Fruit fly (Drosophila melanogaster) whole organism, embryonic: Measurements from ENCODE around the gene CG14352.
A peak's percentile ranks its signal among the peaks of the same experiment; 100 is the strongest.

Experiments
- Ada2b ChIP-seq: fragments of 200-800 bp; sonication (Bioruptor generic); IDR thresholded peaks from 2 replicates; pipeline ENCODE4 v1.3.6; 2022; ENCODE audit warnings: missing biosample characterization, missing genetic modification characterization
- Atf-2 ChIP-seq: fragments of 200-800 bp; sonication (Bioruptor generic); optimal IDR thresholded peaks from 2 replicates; lab custom pipeline; 2016; ENCODE audit warnings: missing biosample characterization, missing genetic modification characterization
- CG10431 ChIP-seq: fragments of 200-800 bp; sonication (Bioruptor generic); optimal IDR thresholded peaks from 3 replicates; lab custom pipeline; 2018; ENCODE audit warnings: missing biosample characterization, mild to moderate bottlenecking, missing genetic modification characterization
- CG14014 ChIP-seq: fragments of 200-800 bp; sonication (Bioruptor generic); IDR thresholded peaks from 2 replicates; pipeline ENCODE4 v1.3.6; 2022; ENCODE audit warnings: missing biosample characterization, missing genetic modification characterization
- CG15011 ChIP-seq: fragments of 200-800 bp; sonication (Bioruptor generic); optimal IDR thresholded peaks from 3 replicates; lab custom pipeline; 2018; ENCODE audit warnings: missing biosample characterization, mild to moderate bottlenecking, missing genetic modification characterization
- CG1602 ChIP-seq: fragments of 200-800 bp; sonication (Bioruptor generic); optimal IDR thresholded peaks from 3 replicates; lab custom pipeline; 2016; ENCODE audit warnings: missing biosample characterization, missing genetic modification characterization
- CG17186 ChIP-seq: fragments of 200-800 bp; sonication (Bioruptor generic); optimal IDR thresholded peaks from 3 replicates; lab custom pipeline; 2017; ENCODE audit warnings: missing biosample characterization, missing genetic modification reagents, missing genetic modification characterization
- CG18011 ChIP-seq: fragments of 200-800 bp; sonication (Bioruptor generic); optimal IDR thresholded peaks from 2 replicates; lab custom pipeline; 2017; ENCODE audit warnings: missing biosample characterization, missing genetic modification characterization, mild to moderate bottlenecking, moderate library complexity, missing genotype
- CG2712 ChIP-seq: fragments of 200-800 bp; optimal IDR thresholded peaks from 3 replicates; lab custom pipeline; 2019; ENCODE audit warnings: missing biosample characterization, mild to moderate bottlenecking, missing genetic modification characterization, moderate library complexity
- CG31441 ChIP-seq: fragments of 200-800 bp; sonication (Bioruptor generic); IDR thresholded peaks from 2 replicates; pipeline ENCODE4 v1.3.6; 2022; ENCODE audit warnings: missing biosample characterization, missing genetic modification characterization
- CG43689 ChIP-seq: fragments of 200-800 bp; sonication (Bioruptor generic); IDR thresholded peaks from 2 replicates; pipeline ENCODE4 v1.3.6; 2022; ENCODE audit warnings: missing biosample characterization, missing genetic modification characterization
- CG5245 ChIP-seq: fragments of 200-800 bp; sonication (Bioruptor generic); optimal IDR thresholded peaks from 3 replicates; lab custom pipeline; 2016; ENCODE audit warnings: missing biosample characterization, missing genetic modification characterization
- CG6765 ChIP-seq: fragments of 200-800 bp; sonication (Bioruptor generic); optimal IDR thresholded peaks from 3 replicates; lab custom pipeline; 2017; ENCODE audit warnings: missing biosample characterization, mild to moderate bottlenecking, missing genetic modification characterization
- CG6791 ChIP-seq: fragments of 200-800 bp; sonication (Bioruptor generic); IDR thresholded peaks from 3 replicates; pipeline ENCODE4 v1.3.6; 2022; ENCODE audit warnings: missing biosample characterization, missing genetic modification characterization; ENCODE audit not compliant: partially characterized antibody
- CG8089 ChIP-seq: fragments of 200-800 bp; sonication (Bioruptor generic); optimal IDR thresholded peaks from 3 replicates; lab custom pipeline; 2016; ENCODE audit warnings: missing biosample characterization, missing genetic modification characterization
- CG9797 ChIP-seq: fragments of 200-800 bp; sonication (Bioruptor generic); optimal IDR thresholded peaks from 3 replicates; lab custom pipeline; 2018; ENCODE audit warnings: missing biosample characterization, mild to moderate bottlenecking, missing genetic modification characterization
- Dbx ChIP-seq: fragments of 200-800 bp; sonication (Bioruptor generic); IDR thresholded peaks from 3 replicates; pipeline ENCODE4 v1.3.6; 2022; ENCODE audit warnings: missing biosample characterization, missing genetic modification characterization
- HLH54F ChIP-seq: fragments of 200-800 bp; sonication (Bioruptor generic); optimal IDR thresholded peaks from 3 replicates; lab custom pipeline; 2016; ENCODE audit warnings: missing biosample characterization, missing genetic modification characterization
- HLHmδ ChIP-seq: fragments of 200-800 bp; sonication (Bioruptor generic); optimal IDR thresholded peaks from 2 replicates; lab custom pipeline; 2018; ENCODE audit warnings: missing biosample characterization, mild to moderate bottlenecking, missing genetic modification characterization, moderate library complexity
- Hmx ChIP-seq: fragments of 200-800 bp; sonication (Bioruptor generic); optimal IDR thresholded peaks from 2 replicates; lab custom pipeline; 2016; ENCODE audit warnings: missing biosample characterization, missing genetic modification characterization
- Nf-YB ChIP-seq: fragments of 200-800 bp; sonication (Bioruptor generic); optimal IDR thresholded peaks from 3 replicates; lab custom pipeline; 2019; ENCODE audit warnings: missing biosample characterization, mild to moderate bottlenecking, missing genetic modification characterization, moderate library complexity
- Nf-YC ChIP-seq: fragments of 200-800 bp; optimal IDR thresholded peaks from 3 replicates; lab custom pipeline; 2019; ENCODE audit warnings: missing biosample characterization, mild to moderate bottlenecking, missing genetic modification characterization, moderate library complexity
- Opbp ChIP-seq: fragments of 200-800 bp; sonication (Bioruptor generic); IDR thresholded peaks from 3 replicates; pipeline ENCODE4 v1.3.6; 2022; ENCODE audit warnings: missing biosample characterization, missing genetic modification characterization; ENCODE audit not compliant: partially characterized antibody
- Optix ChIP-seq: fragments of 200-800 bp; sonication (Bioruptor generic); IDR thresholded peaks from 3 replicates; pipeline ENCODE4 v1.3.6; 2022; ENCODE audit warnings: missing biosample characterization, missing genetic modification characterization
- Pdp1 ChIP-seq, 2 experiments: fragments of 200-800 bp; sonication (Bioruptor generic); optimal IDR thresholded peaks; 3 replicates each; lab custom pipeline; 2016; ENCODE audit warnings: missing biosample characterization in 2 of 2, missing genetic modification characterization in 2 of 2, mild to moderate bottlenecking in 1 of 2, moderate library complexity in 1 of 2
- Ravus ChIP-seq: fragments of 200-800 bp; sonication (Bioruptor generic); IDR thresholded peaks from 2 replicates; pipeline ENCODE4 v1.3.6; 2022; ENCODE audit warnings: missing biosample characterization, missing genetic modification characterization
- Sox102F ChIP-seq: fragments of 200-800 bp; sonication (Bioruptor generic); optimal IDR thresholded peaks from 2 replicates; lab custom pipeline; 2018; ENCODE audit warnings: missing biosample characterization, mild to moderate bottlenecking, missing genetic modification characterization, moderate library complexity
- Stat92E ChIP-seq, 3 experiments: fragments of >200 bp in 2 of 3; fragments of 200-800 bp in 1 of 3; sonication (Bioruptor generic) in 1 of 3; optimal IDR thresholded peaks; 2 replicates each; lab custom pipeline; 2017 to 2019; ENCODE audit warnings: missing biosample characterization in 3 of 3, missing genetic modification characterization in 3 of 3, mild to moderate bottlenecking in 1 of 3, moderate library complexity in 1 of 3
- YL-1 ChIP-seq: fragments of 200-800 bp; sonication (Bioruptor generic); optimal IDR thresholded peaks from 3 replicates; lab custom pipeline; 2017; ENCODE audit warnings: missing biosample characterization, mild to moderate bottlenecking, missing genetic modification characterization
- btn ChIP-seq: fragments of 200-800 bp; sonication (Bioruptor generic); optimal IDR thresholded peaks from 2 replicates; lab custom pipeline; 2016; ENCODE audit warnings: missing biosample characterization, missing genetic modification characterization
- chinmo ChIP-seq: fragments of 200-800 bp; sonication (Bioruptor generic); IDR thresholded peaks from 4 replicates; pipeline ENCODE4 v1.3.6; 2022; ENCODE audit warnings: missing biosample characterization, missing genetic modification characterization; ENCODE audit not compliant: partially characterized antibody
- crc ChIP-seq: fragments of 200-800 bp; sonication (Bioruptor generic); optimal IDR thresholded peaks from 2 replicates; lab custom pipeline; 2016; ENCODE audit warnings: missing biosample characterization, missing genetic modification characterization
- dimm ChIP-seq: fragments of 200-800 bp; sonication (Bioruptor generic); IDR thresholded peaks from 2 replicates; pipeline ENCODE4 v1.3.6; 2022; ENCODE audit warnings: missing biosample characterization, missing genetic modification characterization
- hkb ChIP-seq, 2 experiments: fragments of 200-800 bp in 1 of 2; fragments of >200 bp in 1 of 2; sonication (Bioruptor generic) in 1 of 2; IDR thresholded peaks in 1 of 2; optimal IDR thresholded peaks in 1 of 2; 2 replicates each; pipeline versions ENCODE4 v1.3.6 to Lab custom; 2017 to 2022; ENCODE audit warnings: missing biosample characterization in 1 of 2, missing genetic modification characterization in 1 of 2
- jigr1 ChIP-seq: fragments of 200-800 bp; sonication (Bioruptor generic); IDR thresholded peaks from 3 replicates; pipeline ENCODE4 v1.3.6; 2022; ENCODE audit warnings: missing biosample characterization, missing genetic modification characterization
- jumu ChIP-seq: fragments of 200-800 bp; sonication (Bioruptor generic); optimal IDR thresholded peaks from 3 replicates; lab custom pipeline; 2016; ENCODE audit warnings: missing biosample characterization, missing genetic modification characterization
- kah ChIP-seq: fragments of 200-800 bp; sonication (Bioruptor generic); optimal IDR thresholded peaks from 2 replicates; lab custom pipeline; 2018; ENCODE audit warnings: missing biosample characterization, mild to moderate bottlenecking, missing genetic modification characterization
- knrl ChIP-seq: fragments of 200-800 bp; sonication (Bioruptor generic); IDR thresholded peaks from 3 replicates; pipeline ENCODE4 v1.3.6; 2022; ENCODE audit warnings: missing biosample characterization, missing genetic modification characterization; ENCODE audit not compliant: partially characterized antibody
- org-1 ChIP-seq: fragments of 200-800 bp; sonication (Bioruptor generic); optimal IDR thresholded peaks from 2 replicates; lab custom pipeline; 2017; ENCODE audit warnings: missing biosample characterization, missing genetic modification characterization
- peb ChIP-seq: fragments of 200-800 bp; sonication (Bioruptor generic); IDR thresholded peaks from 2 replicates; pipeline ENCODE4 v1.3.6; 2022; ENCODE audit warnings: missing biosample characterization, missing genetic modification characterization
- scrt ChIP-seq: fragments of 200-800 bp; sonication (Bioruptor generic); optimal IDR thresholded peaks from 2 replicates; lab custom pipeline; 2018; ENCODE audit warnings: missing biosample characterization, mild to moderate bottlenecking, missing genetic modification characterization, moderate library complexity
- sens-2 ChIP-seq: fragments of 200-800 bp; sonication (Bioruptor generic); IDR thresholded peaks from 2 replicates; pipeline ENCODE4 v1.3.6; 2022; ENCODE audit warnings: missing biosample characterization, missing genetic modification characterization
- slou ChIP-seq: fragments of 200-800 bp; sonication (Bioruptor generic); optimal IDR thresholded peaks from 3 replicates; lab custom pipeline; 2016; ENCODE audit warnings: missing biosample characterization, missing genetic modification characterization
- tup ChIP-seq: fragments of 200-800 bp; sonication (Bioruptor generic); optimal IDR thresholded peaks from 2 replicates; lab custom pipeline; 2016; ENCODE audit warnings: missing biosample characterization, mild to moderate bottlenecking, missing genetic modification characterization, moderate library complexity

The CG14352 gene

dm6 chr2L:1648677-1649078 lies 37.5 kb downstream of the CG14352 start (continued):
- TF ChIP-seq CG9797 (GFP tag; lab: Kevin White, UChicago) (no peak), YL-1 (GFP tag; lab: Kevin White, UChicago) (peak; percentile 62), CG14014 (GFP tag; lab: Robert Waterston, UW) (peak; percentile 82; the same call in 1 of the 2 replicates), CG43689 (peak; percentile 84), sens-2 (GFP tag; lab: Robert Waterston, UW) (peak; percentile 50; the same call in 1 of the 2 replicates), Nf-YB (GFP tag; lab: Kevin White, UChicago) (peak; percentile 44), jigr1 (no peak), Ravus (no peak; the same call in 1 of the 2 replicates), knrl (GFP tag; lab: Robert Waterston, UW) (no peak), btn (GFP tag; lab: Kevin White, UChicago) (peak; percentile 90), peb (GFP tag; lab: Robert Waterston, UW) (no peak), HLHmδ (peak; percentile 44), CG15011 (peak; percentile 90), CG2712 (tag; lab: Kevin White, UChicago) (peak; percentile 63), CG5245 (GFP tag; lab: Kevin White, UChicago) (peak; percentile 29), slou (GFP tag; lab: Kevin White, UChicago) (peak; percentile 47), kah (GFP tag; lab: Kevin White, UChicago) (peak; percentile 78), scrt (GFP tag; lab: Kevin White, UChicago) (peak; percentile 73), org-1 (GFP tag; lab: Kevin White, UChicago) (peak; percentile 87), dimm (GFP tag; lab: Robert Waterston, UW) (peak; percentile 28; the same call in 1 of the 2 replicates), HLH54F (no peak), Ada2b (GFP tag; lab: Robert Waterston, UW) (peak; percentile 47; the same call in 1 of the 2 replicates), hkb (optimal IDR thresholded peaks at IDR 0.05; lab: Kevin White, UChicago) (no peak), hkb (GFP tag; IDR thresholded peaks at IDR 0.05; lab: Robert Waterston, UW) (peak; percentile 86), jumu (GFP tag; lab: Kevin White, UChicago) (peak; percentile 38), CG6765 (peak; percentile 76), Nf-YC (tag; lab: Kevin White, UChicago) (no peak), CG1602 (peak; percentile 57), crc (GFP tag; lab: Kevin White, UChicago) (peak; percentile 64), CG10431 (GFP tag; lab: Kevin White, UChicago) (no peak), Sox102F (GFP tag; lab: Kevin White, UChicago) (peak; percentile 92), CG8089 (GFP tag; lab: Kevin White, UChicago) (peak; percentile 93), CG31441 (no peak; the same call in 1 of the 2 replicates), Optix (GFP tag; lab: Robert Waterston, UW) (peak; percentile 54; the same call in 1 of the 3 replicates), chinmo (peak; percentile 100), CG18011 (GFP tag; lab: Kevin White, UChicago) (peak; percentile 45), CG17186 (GFP tag; lab: Kevin White, UChicago) (peak; percentile 89), Hmx (GFP tag; lab: Kevin White, UChicago) (no peak), CG6791 (GFP tag; lab: Robert Waterston, UW) (0 out of 3 replicates have a peak, but pooled peaks have one; percentile 16), Pdp1 (GFP tag; optimal IDR thresholded peaks at IDR 0.05; lab: Kevin White, UChicago) (peak; percentile 50 to 80), tup (GFP tag; lab: Kevin White, UChicago) (peak; percentile 60), Opbp (no peak), Stat92E (GFP tag; optimal IDR thresholded peaks at IDR 0.05; lab: Kevin White, UChicago) (no peak), Dbx (GFP tag; lab: Robert Waterston, UW) (no peak), Atf-2 (peak; percentile 76)
